Fruit fly (Drosophila melanogaster): ENCODE data around the gene Sec61gamma.

The Sec61gamma gene

DNA sequence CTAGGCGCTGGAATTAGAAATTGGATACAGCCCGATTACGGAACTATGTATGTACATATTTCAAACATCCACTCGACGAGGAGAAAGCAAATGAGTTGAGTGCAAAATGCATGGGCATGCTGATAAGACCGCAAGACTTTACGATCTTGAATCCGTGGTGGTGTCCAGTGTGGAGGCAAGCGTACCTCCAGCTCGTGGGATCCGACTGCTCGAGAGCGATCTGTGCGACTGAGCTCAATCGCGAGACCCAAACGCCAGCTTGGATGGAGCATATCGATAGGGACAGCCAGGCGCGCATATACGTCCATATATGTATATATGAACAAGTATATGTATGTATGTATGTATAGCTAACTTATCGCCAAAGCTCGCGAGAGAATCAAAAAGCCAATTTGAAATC lies 32.5 kb downstream of the Sec61gamma start, which contains the start of gene et:
et (minus strand) TSS at position 230 of the 400 bp plus-strand sequence.
- TF ChIP-seq tai (GFP tag; optimal IDR thresholded peaks at IDR 0.05) (no peak), br (GFP tag; optimal IDR thresholded peaks at IDR 0.05) (no peak), pan (optimal IDR thresholded peaks at IDR 0.05) (no peak), dmrt93B (GFP tag; optimal IDR thresholded peaks at IDR 0.05) (no peak), Mio (GFP tag; optimal IDR thresholded peaks at IDR 0.05) (no peak), Hr83 (GFP tag; optimal IDR thresholded peaks at IDR 0.05; ENCODE audit: poor library complexity, severe bottlenecking) (no peak), Rel (GFP tag; optimal IDR thresholded peaks at IDR 0.05) (no peak), Rel (tag; optimal IDR thresholded peaks at IDR 0.05) (no peak), Hr78 (GFP tag; optimal IDR thresholded peaks at IDR 0.05) (no peak), foxo (GFP tag; optimal IDR thresholded peaks at IDR 0.05) (no peak), rgr (GFP tag; optimal IDR thresholded peaks at IDR 0.05) (no peak), Myc (optimal IDR thresholded peaks at IDR 0.05) (no peak), sv (GFP tag; optimal IDR thresholded peaks at IDR 0.05) (no peak), dsf (GFP tag; optimal IDR thresholded peaks at IDR 0.05; ENCODE audit: borderline replicate concordance) (no peak), ey (GFP tag; optimal IDR thresholded peaks at IDR 0.05) (no peak), woc (GFP tag; optimal IDR thresholded peaks at IDR 0.05) (no peak)

DNA sequence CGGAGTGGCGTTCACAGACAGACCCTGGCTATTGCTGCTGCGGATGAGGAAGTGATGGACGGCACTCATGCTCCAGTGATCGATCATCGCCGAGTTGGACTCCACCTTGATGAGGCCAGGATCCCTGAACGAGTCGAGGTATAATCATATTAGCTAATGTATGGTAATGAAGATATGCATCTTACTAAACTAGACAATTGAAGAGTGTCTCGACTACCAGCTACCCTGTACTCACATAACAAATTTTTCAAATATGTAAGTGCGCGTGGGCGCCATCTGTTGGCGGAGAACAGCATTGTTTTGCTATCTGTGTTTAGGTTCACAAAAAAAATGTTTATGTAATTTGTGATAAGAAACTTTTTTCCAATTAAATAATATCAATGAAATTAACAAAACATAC lies 36.1 kb downstream of the Sec61gamma start:
- no peak for TF ChIP-seq tai (GFP tag; optimal IDR thresholded peaks at IDR 0.05)
- no peak for TF ChIP-seq CG32264 (GFP tag; optimal IDR thresholded peaks at IDR 0.05)
- no peak for TF ChIP-seq Hr78 (GFP tag; optimal IDR thresholded peaks at IDR 0.05)
- TF ChIP-seq usp (GFP tag; optimal IDR thresholded peaks at IDR 0.05), result no peak
- TF ChIP-seq fru (GFP tag; optimal IDR thresholded peaks at IDR 0.05), result no peak
- TF ChIP-seq Sp1 (GFP tag; optimal IDR thresholded peaks at IDR 0.05), result no peak
- TF ChIP-seq dmrt93B (GFP tag; optimal IDR thresholded peaks at IDR 0.05), result no peak
- TF ChIP-seq CG9705 (GFP tag; optimal IDR thresholded peaks at IDR 0.05), result no peak
- TF ChIP-seq h (GFP tag; optimal IDR thresholded peaks at IDR 0.05), result no peak
- TF ChIP-seq jim (GFP tag; optimal IDR thresholded peaks at IDR 0.05), result no peak
- TF ChIP-seq CrebA (GFP tag; optimal IDR thresholded peaks at IDR 0.05; ENCODE audit: borderline replicate concordance), result no peak
- TF ChIP-seq Mio (GFP tag; optimal IDR thresholded peaks at IDR 0.05), result no peak

DNA sequence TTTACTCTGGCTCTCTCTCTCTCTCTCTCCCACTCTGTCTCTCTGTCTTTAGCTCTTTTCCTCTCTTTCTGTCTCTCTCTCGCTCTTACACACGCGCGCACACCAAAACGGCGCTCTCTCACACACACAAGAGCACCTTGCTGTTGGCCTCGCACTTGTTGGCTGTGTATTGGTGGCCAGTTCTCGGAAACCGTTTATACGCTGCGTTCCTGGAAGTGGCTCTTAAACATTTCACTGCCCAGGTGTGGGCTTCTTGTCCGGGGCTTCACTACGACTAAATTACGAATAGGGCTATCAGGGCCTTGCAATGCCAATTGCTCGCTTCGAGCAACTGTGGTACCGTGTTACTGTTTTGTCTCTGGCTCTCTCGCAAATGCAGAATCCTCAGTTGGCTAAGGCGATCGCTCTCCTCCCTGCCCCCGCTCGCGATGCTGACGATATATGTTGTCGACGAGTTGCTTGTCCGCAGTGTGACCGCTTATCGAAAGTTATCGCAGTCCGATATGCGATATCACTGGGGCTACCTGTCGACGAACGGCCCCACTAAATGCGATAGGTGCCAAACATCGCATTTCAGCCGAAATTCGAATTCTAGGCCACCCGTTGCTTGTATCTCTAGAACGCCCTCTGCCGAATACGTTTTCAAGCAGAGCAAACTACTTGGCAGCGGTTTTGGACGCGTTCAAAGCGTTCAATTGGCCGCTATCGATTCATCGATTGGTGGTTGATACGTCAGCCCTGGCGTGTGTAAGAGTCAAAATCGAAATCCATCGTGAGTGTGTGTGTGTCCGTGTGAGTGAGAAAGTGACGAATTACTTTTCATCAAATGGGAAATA lies 40.1 kb downstream of the Sec61gamma start, which contains the start of the genes dome and Ubqn:
dome (minus strand) TSS at position 479 of the 836 bp plus-strand sequence.
Ubqn (plus strand) TSS at position 769 of the 836 bp plus-strand sequence.
- TF ChIP-seq tai (GFP tag; optimal IDR thresholded peaks at IDR 0.05), result no peak
- TF ChIP-seq CG32264 (GFP tag; optimal IDR thresholded peaks at IDR 0.05), result no peak
- no peak for TF ChIP-seq Abd-B (GFP tag; optimal IDR thresholded peaks at IDR 0.05)
- no peak for TF ChIP-seq jim (GFP tag; optimal IDR thresholded peaks at IDR 0.05)
- no peak for TF ChIP-seq pan (optimal IDR thresholded peaks at IDR 0.05)
- TF ChIP-seq sage (GFP tag; optimal IDR thresholded peaks at IDR 0.05), result no peak
- TF ChIP-seq dl (GFP tag; optimal IDR thresholded peaks at IDR 0.05; ENCODE audit: insufficient read depth in 1 of 2, partially characterized antibody in 2 of 2), result peak; percentile 86 to 97
- peak; percentile 96 for TF ChIP-seq Dif (GFP tag; optimal IDR thresholded peaks at IDR 0.05; ENCODE audit: partially characterized antibody)
- no peak for TF ChIP-seq Myc (optimal IDR thresholded peaks at IDR 0.05)
- TF ChIP-seq N (GFP tag; optimal IDR thresholded peaks at IDR 0.05), result peak; percentile 38
- peak; percentile 16 for TF ChIP-seq HLH106 (tag; optimal IDR thresholded peaks at IDR 0.05)
- TF ChIP-seq h (GFP tag; optimal IDR thresholded peaks at IDR 0.05), result peak; percentile 29
- TF ChIP-seq GATAd (GFP tag; optimal IDR thresholded peaks at IDR 0.05), result no peak
- no peak for TF ChIP-seq Rel (GFP tag; optimal IDR thresholded peaks at IDR 0.05)
- peak; percentile 4 for TF ChIP-seq Rel (tag; optimal IDR thresholded peaks at IDR 0.05)
- no peak for TF ChIP-seq Hr78 (GFP tag; optimal IDR thresholded peaks at IDR 0.05)
- TF ChIP-seq Jra (GFP tag; optimal IDR thresholded peaks at IDR 0.05), result no peak
- TF ChIP-seq foxo (GFP tag; optimal IDR thresholded peaks at IDR 0.05), result peak in 1 of 2 experiments; percentile 2
- peak; percentile 30 for TF ChIP-seq fru (GFP tag; optimal IDR thresholded peaks at IDR 0.05)
- TF ChIP-seq dsf (GFP tag; optimal IDR thresholded peaks at IDR 0.05; ENCODE audit: borderline replicate concordance), result no peak
- TF ChIP-seq Hnf4 (GFP tag; optimal IDR thresholded peaks at IDR 0.05), result no peak
- no peak for TF ChIP-seq psq (GFP tag; optimal IDR thresholded peaks at IDR 0.05)
- TF ChIP-seq br (GFP tag; optimal IDR thresholded peaks at IDR 0.05), result peak; percentile 8
- TF ChIP-seq lola (GFP tag; optimal IDR thresholded peaks at IDR 0.05), result no peak
- no peak for TF ChIP-seq Vsx2 (GFP tag; optimal IDR thresholded peaks at IDR 0.05; ENCODE audit: partially characterized antibody)
- peak; percentile 21 for TF ChIP-seq rgr (GFP tag; optimal IDR thresholded peaks at IDR 0.05)
- peak; percentile 23 for TF ChIP-seq CG9705 (GFP tag; optimal IDR thresholded peaks at IDR 0.05)
- no peak for TF ChIP-seq CrebA (GFP tag; optimal IDR thresholded peaks at IDR 0.05; ENCODE audit: borderline replicate concordance)
- TF ChIP-seq woc (GFP tag; optimal IDR thresholded peaks at IDR 0.05), result peak; percentile 1
- TF ChIP-seq OdsH (GFP tag; optimal IDR thresholded peaks at IDR 0.05), result no peak
- no peak for TF ChIP-seq Mio (GFP tag; optimal IDR thresholded peaks at IDR 0.05)
- TF ChIP-seq ey (GFP tag; optimal IDR thresholded peaks at IDR 0.05), result no peak
- TF ChIP-seq brk (GFP tag; optimal IDR thresholded peaks at IDR 0.05), result no peak
- peak; percentile 27 for TF ChIP-seq Sp1 (GFP tag; optimal IDR thresholded peaks at IDR 0.05)
- TF ChIP-seq sv (GFP tag; optimal IDR thresholded peaks at IDR 0.05), result no peak
- no peak for TF ChIP-seq Dfd (GFP tag; optimal IDR thresholded peaks at IDR 0.05)
- no peak for TF ChIP-seq dmrt93B (GFP tag; optimal IDR thresholded peaks at IDR 0.05)

All from whole organism, wandering third instar larva.